In genomic region chrX:15887247-15887616, dm6 we compare ENCODE assay signal across 5 fruit fly cellular contexts.
A peak's percentile ranks its signal among the peaks of the same experiment; 100 is the strongest.
TF ChIP-seq lines count a peak whose summit lies in the region.

TSS of gene tay (minus strand) at chrX:15887311.

- TF ChIP-seq CTCF in whole organism, embryonic (GFP tag; optimal IDR thresholded peaks at IDR 0.05; lab: Kevin White, UChicago): no peak

TF ChIP-seq in whole organism, adult, 20 proteins besides CTCF, POLR2A, EP300 and RAD21:
- TF ChIP-seq kay (GFP tag; lab: Kevin White, UChicago; ENCODE audit: borderline replicate concordance) (peak; percentile 26), CG1620 (GFP tag; optimal IDR thresholded peaks at IDR 0.05; lab: Kevin White, UChicago) (no peak)

TF ChIP-seq in whole organism, embryonic, 481 proteins besides CTCF, POLR2A, EP300 and RAD21 (continues in another document):
- no peak for TF ChIP-seq Ssrp (tag; optimal IDR thresholded peaks at IDR 0.05; lab: Kevin White, UChicago)
- TF ChIP-seq TFAM (GFP tag; optimal IDR thresholded peaks at IDR 0.05; lab: Kevin White, UChicago): no peak
- TF ChIP-seq Ada2b (GFP tag; IDR thresholded peaks at IDR 0.05; lab: Robert Waterston, UW): no peak
- peak; percentile 37 for TF ChIP-seq MESR4 (GFP tag; optimal IDR thresholded peaks at IDR 0.05; lab: Kevin White, UChicago)
- TF ChIP-seq Med (GFP tag; lab: Kevin White, UChicago): peak; percentile 83
- no peak; the same call in 2 of the 3 replicates for TF ChIP-seq zen2 (GFP tag; IDR thresholded peaks at IDR 0.05; lab: Robert Waterston, UW; ENCODE audit: partially characterized antibody)
- no peak for TF ChIP-seq gro (GFP tag; optimal IDR thresholded peaks at IDR 0.05; lab: Kevin White, UChicago)
- peak; percentile 66; the same call in 1 of the 3 replicates for TF ChIP-seq CG7963 (GFP tag; IDR thresholded peaks at IDR 0.05; lab: Robert Waterston, UW; ENCODE audit: partially characterized antibody)
- TF ChIP-seq CG10274 (GFP tag; optimal IDR thresholded peaks at IDR 0.05; lab: Kevin White, UChicago): no peak
- TF ChIP-seq Deaf1 (tag; optimal IDR thresholded peaks at IDR 0.05; lab: Kevin White, UChicago): no peak
- no peak for TF ChIP-seq CG18599 (GFP tag; optimal IDR thresholded peaks at IDR 0.05; lab: Kevin White, UChicago)
- TF ChIP-seq pnt (GFP tag; optimal IDR thresholded peaks at IDR 0.05; lab: Kevin White, UChicago): no peak
- TF ChIP-seq CG17568 (GFP tag; optimal IDR thresholded peaks at IDR 0.05; lab: Kevin White, UChicago): no peak
- TF ChIP-seq grau (tag; optimal IDR thresholded peaks at IDR 0.05; lab: Kevin White, UChicago): no peak
- peak; percentile 71 for TF ChIP-seq knrl (GFP tag; IDR thresholded peaks at IDR 0.05; lab: Robert Waterston, UW; ENCODE audit: partially characterized antibody)
- TF ChIP-seq Spps (tag; optimal IDR thresholded peaks at IDR 0.05; lab: Kevin White, UChicago): no peak
- TF ChIP-seq croc (GFP tag; conservative IDR thresholded peaks at IDR 0.05; lab: Robert Waterston, UW): no peak
- TF ChIP-seq Poxn (GFP tag; IDR thresholded peaks at IDR 0.05; lab: Robert Waterston, UW): no peak
- TF ChIP-seq CG17328 (GFP tag; IDR thresholded peaks at IDR 0.05; lab: Robert Waterston, UW): no peak
- peak; percentile 79 for TF ChIP-seq CG17802 (tag; optimal IDR thresholded peaks at IDR 0.05; lab: Kevin White, UChicago)
- no peak for TF ChIP-seq seq (GFP tag; IDR thresholded peaks at IDR 0.05; lab: Robert Waterston, UW)
- no peak for TF ChIP-seq CG10654 (GFP tag; optimal IDR thresholded peaks at IDR 0.05; lab: Kevin White, UChicago)

TF ChIP-seq in whole organism, prepupa, 60 proteins besides CTCF, POLR2A, EP300 and RAD21:
- TF ChIP-seq Hr39 (GFP tag; optimal IDR thresholded peaks at IDR 0.05; lab: Kevin White, UChicago) (peak; percentile 6), CG31627 (GFP tag; optimal IDR thresholded peaks at IDR 0.05; lab: Kevin White, UChicago) (peak; percentile 0), CG6276 (GFP tag; optimal IDR thresholded peaks at IDR 0.05; lab: Kevin White, UChicago) (no peak), CG3032 (tag; optimal IDR thresholded peaks at IDR 0.05; lab: Kevin White, UChicago) (no peak), Ets21C (GFP tag; optimal IDR thresholded peaks at IDR 0.05; lab: Kevin White, UChicago) (no peak), Eip78C (GFP tag; lab: Kevin White, UChicago) (peak; percentile 61), Sox14 (GFP tag; optimal IDR thresholded peaks at IDR 0.05; lab: Kevin White, UChicago) (peak; percentile 12), Met (GFP tag; optimal IDR thresholded peaks at IDR 0.05; lab: Kevin White, UChicago) (no peak), CG11762 (GFP tag; optimal IDR thresholded peaks at IDR 0.05; lab: Kevin White, UChicago; ENCODE audit: insufficient read depth) (no peak), CG15336 (GFP tag; IDR thresholded peaks at IDR 0.05; lab: Robert Waterston, UW) (no peak), spab (GFP tag; optimal IDR thresholded peaks at IDR 0.05; lab: Kevin White, UChicago) (no peak), CG11294 (GFP tag; IDR thresholded peaks at IDR 0.05; lab: Robert Waterston, UW) (no peak), Lpt (GFP tag; optimal IDR thresholded peaks at IDR 0.05; lab: Kevin White, UChicago) (no peak), CG4318 (GFP tag; optimal IDR thresholded peaks at IDR 0.05; lab: Kevin White, UChicago) (no peak), eg (GFP tag; IDR thresholded peaks at IDR 0.05; lab: Robert Waterston, UW) (no peak)

TF ChIP-seq in whole organism, pupa, 21 proteins besides CTCF, POLR2A, EP300 and RAD21:
- TF ChIP-seq CG4496 (GFP tag; IDR thresholded peaks at IDR 0.05; lab: Robert Waterston, UW) (peak; percentile 6; the same call in 1 of the 3 replicates), CG32121 (GFP tag; IDR thresholded peaks at IDR 0.05; lab: Robert Waterston, UW) (no peak), Ets98B (GFP tag; IDR thresholded peaks at IDR 0.05; lab: Robert Waterston, UW) (no peak), gl (tag; optimal IDR thresholded peaks at IDR 0.05; lab: Kevin White, UChicago) (no peak), rn (GFP tag; IDR thresholded peaks at IDR 0.05; lab: Robert Waterston, UW) (no peak)

TF ChIP-seq in whole organism, wandering third instar larva, 38 proteins besides CTCF, POLR2A, EP300 and RAD21:
- no peak for TF ChIP-seq dmrt93B (GFP tag; optimal IDR thresholded peaks at IDR 0.05; lab: Kevin White, UChicago)
- TF ChIP-seq Rel (GFP tag; optimal IDR thresholded peaks at IDR 0.05; lab: Kevin White, UChicago): no peak
- peak; percentile 44 for TF ChIP-seq Rel (tag; optimal IDR thresholded peaks at IDR 0.05; lab: Kevin White, UChicago)
- TF ChIP-seq Hr83 (GFP tag; optimal IDR thresholded peaks at IDR 0.05; lab: Kevin White, UChicago; ENCODE audit: poor library complexity, severe bottlenecking): peak; percentile 4
- TF ChIP-seq rgr (GFP tag; optimal IDR thresholded peaks at IDR 0.05; lab: Kevin White, UChicago): peak; percentile 15
- peak; percentile 18 for TF ChIP-seq Myc (optimal IDR thresholded peaks at IDR 0.05; lab: Kevin White, UChicago)
